Fruit fly (Drosophila melanogaster): ENCODE data around the gene CG2003.

dm6 chr3R:32006330-32006729, 28.4 kb downstream of the CG2003 start:
- TF ChIP-seq h (GFP tag; optimal IDR thresholded peaks at IDR 0.05) (no peak), fru (GFP tag; optimal IDR thresholded peaks at IDR 0.05) (no peak), usp (GFP tag; optimal IDR thresholded peaks at IDR 0.05) (no peak), tai (GFP tag; optimal IDR thresholded peaks at IDR 0.05) (no peak), GATAd (GFP tag; optimal IDR thresholded peaks at IDR 0.05) (no peak), woc (GFP tag; optimal IDR thresholded peaks at IDR 0.05) (no peak), foxo (GFP tag; optimal IDR thresholded peaks at IDR 0.05) (no peak), CG32264 (GFP tag; optimal IDR thresholded peaks at IDR 0.05) (no peak), Dfd (GFP tag; optimal IDR thresholded peaks at IDR 0.05) (no peak), br (GFP tag; optimal IDR thresholded peaks at IDR 0.05) (no peak), pan (optimal IDR thresholded peaks at IDR 0.05) (no peak)

Measured in whole organism, wandering third instar larva.